Worm (Caenorhabditis elegans) whole organism, mixed stage, embryonic: ENCODE results near the gene C14B4.2.

Source experiments
- M03D4.4 ChIP-seq: sonication (generic microtip); optimal IDR thresholded peaks from 2 replicates; lab custom pipeline; 2017; ENCODE audit warnings: mild to moderate bottlenecking, missing genetic modification characterization, missing compliant biosample characterization
- bed-3 ChIP-seq: fragments of 200-800 bp; sonication (Bioruptor generic); optimal IDR thresholded peaks from 3 replicates; lab custom pipeline; 2018; ENCODE audit warnings: mild to moderate bottlenecking, missing genetic modification characterization, moderate library complexity, missing compliant biosample characterization
- blmp-1 ChIP-seq: fragments of 150-350 bp; optimal IDR thresholded peaks from 2 replicates; lab custom pipeline; 2014; ENCODE audit warnings: missing biosample characterization, missing genetic modification characterization
- ceh-39 ChIP-seq: fragments of 150-350 bp; optimal IDR thresholded peaks from 2 replicates; lab custom pipeline; 2014; ENCODE audit warnings: missing biosample characterization, missing genetic modification characterization
- ceh-83 ChIP-seq: fragments of 200-800 bp; sonication (Bioruptor generic); optimal IDR thresholded peaks from 2 replicates; lab custom pipeline; 2018; ENCODE audit warnings: mild to moderate bottlenecking, missing genetic modification characterization, missing compliant biosample characterization
- ces-1 ChIP-seq: fragments of 150-350 bp; optimal IDR thresholded peaks from 2 replicates; lab custom pipeline; 2014; ENCODE audit warnings: missing biosample characterization, missing genetic modification reagents, missing genetic modification characterization
- cnd-1 ChIP-seq: fragments of 200-800 bp; sonication (Bioruptor generic); optimal IDR thresholded peaks from 2 replicates; lab custom pipeline; 2018; ENCODE audit warnings: mild to moderate bottlenecking, missing genetic modification characterization, missing compliant biosample characterization
- drap-1 ChIP-seq: fragments of 200-800 bp; sonication (Bioruptor generic); optimal IDR thresholded peaks from 3 replicates; lab custom pipeline; 2018; ENCODE audit warnings: mild to moderate bottlenecking, missing genetic modification characterization, missing compliant biosample characterization
- elt-1 ChIP-seq: sonication (generic microtip); optimal IDR thresholded peaks from 2 replicates; lab custom pipeline; 2017; ENCODE audit warnings: missing genetic modification characterization, mild to moderate bottlenecking, missing compliant biosample characterization, antibody characterized with exemption, moderate library complexity, borderline replicate concordance; ENCODE audit not compliant: insufficient read depth
- elt-3 ChIP-seq: fragments of 150-350 bp; optimal IDR thresholded peaks from 2 replicates; lab custom pipeline; 2014; ENCODE audit warnings: missing biosample characterization, missing genetic modification characterization
- flh-1 ChIP-seq: fragments of 200-800 bp; sonication (Bioruptor generic); optimal IDR thresholded peaks from 2 replicates; lab custom pipeline; 2018; ENCODE audit warnings: mild to moderate bottlenecking, missing genetic modification characterization, moderate library complexity, missing compliant biosample characterization
- lin-13 ChIP-seq: fragments of 150-350 bp; optimal IDR thresholded peaks from 2 replicates; lab custom pipeline; 2014; ENCODE audit warnings: missing biosample characterization, missing genetic modification characterization
- lsy-2 ChIP-seq: fragments of 150-350 bp; optimal IDR thresholded peaks from 2 replicates; lab custom pipeline; 2014; ENCODE audit warnings: missing biosample characterization, missing genetic modification characterization
- mep-1 ChIP-seq: fragments of 150-350 bp; optimal IDR thresholded peaks from 2 replicates; lab custom pipeline; 2017; ENCODE audit warnings: missing biosample characterization, missing genetic modification reagents, missing genetic modification characterization, inconsistent platforms
- mls-2 ChIP-seq: sonication (generic microtip); optimal IDR thresholded peaks from 2 replicates; lab custom pipeline; 2016; ENCODE audit warnings: mild to moderate bottlenecking, missing genetic modification characterization, moderate library complexity, missing compliant biosample characterization
- nhr-12 ChIP-seq: fragments of 150-350 bp; optimal IDR thresholded peaks from 2 replicates; lab custom pipeline; 2014; ENCODE audit warnings: missing biosample characterization, missing genetic modification characterization
- nhr-2 ChIP-seq: fragments of 150-350 bp; optimal IDR thresholded peaks from 2 replicates; lab custom pipeline; 2014; ENCODE audit warnings: missing biosample characterization, missing genetic modification characterization
- nhr-237 ChIP-seq: fragments of 150-350 bp; optimal IDR thresholded peaks from 2 replicates; lab custom pipeline; 2014; ENCODE audit warnings: missing biosample characterization, missing genetic modification characterization
- pha-4 ChIP-seq: fragments of 150-350 bp; optimal IDR thresholded peaks from 2 replicates; lab custom pipeline; 2018; ENCODE audit warnings: missing biosample characterization, missing genetic modification reagents, missing genetic modification characterization
- snpc-4 ChIP-seq: fragments of 150-350 bp; optimal IDR thresholded peaks from 2 replicates; lab custom pipeline; 2014; ENCODE audit warnings: missing biosample characterization, missing genetic modification characterization
- sptf-1 ChIP-seq: sonication (generic microtip); optimal IDR thresholded peaks from 2 replicates; lab custom pipeline; 2017; ENCODE audit warnings: mild to moderate bottlenecking, missing genetic modification characterization, moderate library complexity, missing compliant biosample characterization
- tbx-8 ChIP-seq: fragments of 200-800 bp; sonication (Bioruptor generic); optimal IDR thresholded peaks from 2 replicates; lab custom pipeline; 2018; ENCODE audit warnings: mild to moderate bottlenecking, missing genetic modification characterization, moderate library complexity, missing compliant biosample characterization
- unc-39 ChIP-seq: fragments of 150-350 bp; optimal IDR thresholded peaks from 2 replicates; lab custom pipeline; 2014; ENCODE audit warnings: missing biosample characterization, missing genetic modification characterization
- unc-62 ChIP-seq: fragments of 150-350 bp; optimal IDR thresholded peaks from 2 replicates; lab custom pipeline; 2014; ENCODE audit warnings: missing biosample characterization, missing genetic modification reagents, missing genetic modification characterization

C14B4.2 gene

DNA sequence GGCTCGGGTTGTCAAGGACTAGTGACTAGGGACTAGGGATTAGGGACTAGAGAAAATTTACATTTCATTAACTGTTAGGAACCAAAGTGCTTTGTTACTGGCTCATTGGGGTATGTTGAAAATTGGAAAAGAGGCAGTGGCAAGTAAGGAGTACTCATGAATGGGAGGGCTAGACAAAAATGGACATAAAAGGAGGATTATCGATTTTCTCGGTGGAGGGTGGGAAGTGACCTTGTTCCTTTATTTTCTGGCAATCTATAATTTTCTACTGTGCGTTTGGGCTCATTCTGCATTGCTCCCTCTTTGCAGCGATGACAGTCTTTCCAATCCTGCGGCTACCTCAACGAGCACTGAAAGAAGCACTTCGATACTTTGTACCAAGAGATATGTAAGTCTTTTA is 65.0 kb downstream of the C14B4.2 start, which contains the start of gene fbxb-60:
TSS of gene fbxb-60 (plus strand) at position 301 of the 400 bp plus-strand sequence.
- TF ChIP-seq tbx-8 (no peak), nhr-12 (no peak), lin-13 (no peak), bed-3 (no peak), nhr-237 (tag; lab: Kevin White, UChicago) (no peak), cnd-1 (tag; lab: Kevin White, UChicago) (no peak), unc-39 (tag; lab: Kevin White, UChicago) (no peak), mls-2 (tag; lab: Kevin White, UChicago) (no peak), M03D4.4 (tag; lab: Kevin White, UChicago) (no peak), sptf-1 (tag; lab: Kevin White, UChicago) (no peak), ceh-39 (tag; lab: Kevin White, UChicago) (no peak), nhr-2 (tag; lab: Kevin White, UChicago) (no peak), elt-1 (tag; lab: Kevin White, UChicago) (no peak), blmp-1 (tag; lab: Kevin White, UChicago) (no peak), ceh-83 (no peak), ces-1 (GFP tag; lab: Kevin White, UChicago) (no peak), mep-1 (tag; lab: Kevin White, UChicago) (no peak), drap-1 (GFP tag; lab: Kevin White, UChicago) (no peak), elt-3 (tag; lab: Kevin White, UChicago) (no peak)

DNA sequence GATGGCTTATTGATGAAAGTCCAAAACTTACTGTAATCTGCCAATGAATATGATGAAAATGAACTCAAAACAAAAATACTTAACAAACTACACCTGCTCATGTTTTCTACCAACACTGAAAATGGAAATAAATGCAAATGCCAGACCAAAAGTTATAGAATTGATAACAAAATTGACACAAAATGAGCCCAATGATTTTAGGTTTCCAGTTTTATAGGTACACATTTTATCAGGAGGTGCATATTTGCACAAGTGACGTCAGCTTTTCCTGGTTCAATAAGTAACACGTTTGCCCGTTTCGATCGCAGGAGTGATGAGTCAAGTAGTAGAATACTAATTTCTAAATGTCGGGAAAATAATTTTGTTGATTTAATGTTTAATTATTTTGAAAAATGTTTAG is 65.7 kb downstream of the C14B4.2 start, which contains the start of gene F55C9.6:
TSS of gene F55C9.6 (minus strand) at position 101 of the 400 bp plus-strand sequence.
- no peak for TF ChIP-seq lsy-2 (tag; lab: Kevin White, UChicago)

DNA sequence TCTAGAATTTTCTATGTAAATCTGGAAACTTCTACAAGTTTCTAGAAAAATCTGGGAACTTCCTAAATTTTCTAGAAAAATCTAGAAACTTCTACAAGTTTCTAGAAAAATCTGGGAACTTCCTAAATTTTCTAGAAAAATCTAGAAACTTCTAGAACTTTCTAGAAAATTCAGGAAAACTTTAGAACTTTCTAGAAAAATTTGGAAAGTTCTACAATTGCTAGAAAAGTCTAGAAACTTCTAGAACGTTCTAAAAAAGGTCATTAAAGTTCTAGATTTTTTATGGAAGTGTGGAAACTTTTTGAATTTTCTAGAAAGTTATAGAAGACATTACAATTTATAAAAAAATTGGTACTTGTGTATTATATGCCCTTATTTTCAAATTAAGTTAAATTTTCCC is 69.4 kb downstream of the C14B4.2 start, which contains the start of gene F55C9.5:
TSS of gene F55C9.5 (minus strand) at position 101 of the 400 bp plus-strand sequence.
- TF ChIP-seq mep-1 (tag; lab: Kevin White, UChicago) (no peak), ceh-39 (tag; lab: Kevin White, UChicago) (no peak), elt-1 (tag; lab: Kevin White, UChicago) (no peak), lsy-2 (tag; lab: Kevin White, UChicago) (no peak), pha-4 (tag; lab: Kevin White, UChicago) (no peak), elt-3 (tag; lab: Kevin White, UChicago) (no peak), drap-1 (GFP tag; lab: Kevin White, UChicago) (no peak), unc-39 (tag; lab: Kevin White, UChicago) (no peak), M03D4.4 (tag; lab: Kevin White, UChicago) (no peak), nhr-12 (no peak), unc-62 (GFP tag; lab: Kevin White, UChicago) (no peak)

DNA sequence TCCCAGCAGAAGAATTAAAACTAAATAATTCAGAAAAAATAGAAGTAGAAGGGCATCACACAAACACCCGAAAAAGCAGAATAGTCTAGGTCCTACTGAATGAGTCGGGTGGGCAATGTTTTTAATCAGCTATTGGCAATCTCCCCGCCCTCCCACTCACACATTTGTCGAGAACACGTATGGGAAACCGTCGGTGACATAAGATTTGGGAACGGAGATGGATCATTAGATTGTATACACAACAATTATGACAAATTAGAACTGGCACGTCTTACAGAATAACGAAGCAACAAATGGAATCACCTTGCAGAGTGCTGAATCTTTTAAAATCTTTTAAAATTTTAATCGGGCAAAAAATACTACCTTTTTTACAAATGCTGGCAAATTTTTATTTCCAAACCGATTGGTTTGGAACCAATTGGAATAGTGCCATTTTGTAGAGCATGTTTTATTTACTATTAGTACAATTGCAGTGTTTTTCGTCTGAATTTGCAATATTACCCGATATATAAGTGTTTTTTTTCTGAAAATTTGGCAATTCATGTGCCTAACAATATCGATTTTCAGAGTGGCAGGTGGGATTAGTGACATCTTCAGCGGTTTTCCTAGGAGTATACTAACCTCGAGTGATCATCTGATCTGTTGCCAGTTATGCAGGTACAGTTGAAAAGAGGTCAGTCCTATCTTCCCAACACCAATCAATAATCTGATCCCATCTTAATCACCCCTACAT is 74.2 kb downstream of the C14B4.2 start, which contains the start of the genes F55C9.3 and fbxb-57:
TSS of gene F55C9.3 (minus strand) at position 101 of the 733 bp plus-strand sequence.
TSS of gene fbxb-57 (plus strand) at position 683 of the 733 bp plus-strand sequence.
- TF ChIP-seq ceh-39 (tag; lab: Kevin White, UChicago): no peak
- no peak for TF ChIP-seq snpc-4 (tag; lab: Kevin White, UChicago)
- TF ChIP-seq elt-1 (tag; lab: Kevin White, UChicago): peak; percentile 69
- no peak for TF ChIP-seq cnd-1 (tag; lab: Kevin White, UChicago)

DNA sequence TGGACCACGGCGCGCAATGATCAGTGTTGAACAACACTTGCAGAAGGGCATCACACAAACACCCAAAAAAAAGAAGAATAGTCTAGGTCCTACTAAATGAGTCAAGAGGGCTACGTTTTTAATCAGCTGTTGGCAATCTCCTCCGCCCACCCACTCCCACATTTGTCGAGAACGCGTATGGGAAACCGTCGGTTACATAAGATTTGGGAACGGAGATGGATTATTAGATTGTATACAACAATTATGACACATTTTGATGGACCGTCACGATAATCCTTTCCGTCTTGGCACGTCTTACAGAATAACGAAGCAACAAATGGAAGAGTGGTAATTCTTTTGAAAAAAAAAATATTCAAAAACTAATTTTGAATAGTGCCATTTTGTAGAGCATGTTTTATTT is 76.5 kb downstream of the C14B4.2 start:
- TF ChIP-seq nhr-2 (tag; lab: Kevin White, UChicago): peak; percentile 1
- TF ChIP-seq flh-1 (GFP tag; lab: Kevin White, UChicago): no peak
- TF ChIP-seq elt-1 (tag; lab: Kevin White, UChicago): peak; percentile 91
